Fruit fly (Drosophila melanogaster): ENCODE results near the gene Ctps.

Ctps gene

DNA sequence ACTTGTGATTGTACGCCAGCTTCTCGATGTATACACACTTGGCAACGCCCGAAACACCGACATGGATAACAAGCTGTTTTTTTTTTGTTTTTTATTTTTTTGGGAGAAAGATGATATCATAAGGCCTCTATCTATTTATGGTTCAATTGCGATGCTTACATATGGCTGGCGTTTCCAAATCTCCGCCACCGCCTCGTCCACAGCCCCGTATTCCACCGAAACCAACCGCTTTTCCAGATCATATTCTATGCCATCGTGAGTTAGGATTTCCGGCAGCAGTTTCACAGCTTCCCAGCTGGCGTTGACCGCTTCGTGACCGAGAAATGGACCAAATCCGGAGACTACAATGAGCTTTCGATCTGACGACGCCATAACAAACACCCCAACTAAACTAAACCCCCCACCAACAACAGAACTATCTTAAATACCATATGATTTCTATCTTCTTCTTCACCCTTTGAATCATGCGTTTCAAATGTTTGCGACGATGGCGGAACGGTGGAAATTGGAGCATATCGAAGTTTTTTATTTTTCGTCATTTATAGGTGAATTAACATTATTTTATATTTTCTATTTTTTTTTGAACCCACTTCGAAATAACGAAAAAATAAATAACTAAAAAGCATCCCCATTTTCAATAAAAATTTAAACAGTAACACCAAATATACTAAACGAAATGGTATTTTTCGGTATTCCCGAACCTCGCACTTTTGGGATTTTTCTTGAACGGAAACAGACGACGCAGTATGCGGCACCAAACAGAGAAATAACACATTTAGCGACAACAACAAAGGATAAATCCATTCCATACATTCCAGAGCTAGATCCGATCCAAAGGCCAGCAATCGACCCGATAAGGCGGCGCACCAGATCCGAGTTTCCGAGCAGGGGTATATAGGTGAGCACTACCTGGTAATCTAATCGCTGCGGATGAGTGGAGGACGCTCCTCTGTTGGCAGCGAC, 46.2 kb downstream of the Ctps start, which contains the start of the genes CG32147 and Pex3 (continued):
- TF ChIP-seq Ada2b (GFP tag; IDR thresholded peaks at IDR 0.05) (no peak), esg (GFP tag; conservative IDR thresholded peaks at IDR 0.05) (no peak), CG30431 (GFP tag; optimal IDR thresholded peaks at IDR 0.05) (no peak), CG6654 (GFP tag; optimal IDR thresholded peaks at IDR 0.05) (no peak), pnt (GFP tag; optimal IDR thresholded peaks at IDR 0.05) (no peak), CG11696 (GFP tag; IDR thresholded peaks at IDR 0.05) (no peak), CG4854 (GFP tag; optimal IDR thresholded peaks at IDR 0.05) (no peak), bsh (GFP tag; optimal IDR thresholded peaks at IDR 0.05) (no peak), Nf-YB (GFP tag; optimal IDR thresholded peaks at IDR 0.05) (peak; percentile 17), CG15514 (GFP tag; optimal IDR thresholded peaks at IDR 0.05) (peak; percentile 83), CG31224 (GFP tag; IDR thresholded peaks at IDR 0.05) (no peak), Six4 (GFP tag; optimal IDR thresholded peaks at IDR 0.05) (no peak), CG10274 (GFP tag; optimal IDR thresholded peaks at IDR 0.05) (no peak), bowl (GFP tag; IDR thresholded peaks at IDR 0.05) (no peak), CG1529 (GFP tag; optimal IDR thresholded peaks at IDR 0.05) (no peak), Doc3 (GFP tag; IDR thresholded peaks at IDR 0.05; ENCODE audit: partially characterized antibody) (no peak), CG30403 (GFP tag; optimal IDR thresholded peaks at IDR 0.05) (no peak), ac (GFP tag; optimal IDR thresholded peaks at IDR 0.05) (no peak), chn (GFP tag; optimal IDR thresholded peaks at IDR 0.05) (no peak), Oli (tag; optimal IDR thresholded peaks at IDR 0.05) (no peak), cwo (GFP tag; optimal IDR thresholded peaks at IDR 0.05) (no peak), grn (GFP tag; optimal IDR thresholded peaks at IDR 0.05) (peak; percentile 49), Antp (GFP tag; optimal IDR thresholded peaks at IDR 0.05) (no peak), Lhr (GFP tag; optimal IDR thresholded peaks at IDR 0.05) (peak; percentile 56), Med (GFP tag) (peak; percentile 80), nau (GFP tag; optimal IDR thresholded peaks at IDR 0.05) (no peak), vnd (GFP tag; IDR thresholded peaks at IDR 0.05; ENCODE audit: partially characterized antibody) (no peak), HHEX (GFP tag; optimal IDR thresholded peaks at IDR 0.05) (no peak), cg (GFP tag; optimal IDR thresholded peaks at IDR 0.05) (peak; percentile 29), da (GFP tag; optimal IDR thresholded peaks at IDR 0.05) (no peak), CG9215 (GFP tag; IDR thresholded peaks at IDR 0.05) (no peak), BtbVII (GFP tag; optimal IDR thresholded peaks at IDR 0.05) (peak; percentile 20), CG7839 (tag; optimal IDR thresholded peaks at IDR 0.05) (no peak), Bdp1 (GFP tag; optimal IDR thresholded peaks at IDR 0.05) (no peak), Elba2 (GFP tag; optimal IDR thresholded peaks at IDR 0.05) (no peak), CG1792 (GFP tag; optimal IDR thresholded peaks at IDR 0.05) (no peak), br (optimal IDR thresholded peaks at IDR 0.05) (no peak), CG7786 (GFP tag; optimal IDR thresholded peaks at IDR 0.05) (no peak), fd96Cb (tag; optimal IDR thresholded peaks at IDR 0.05) (no peak), Vsx1 (GFP tag; optimal IDR thresholded peaks at IDR 0.05) (peak; percentile 29), otp (GFP tag; IDR thresholded peaks at IDR 0.05) (no peak), seq (GFP tag; IDR thresholded peaks at IDR 0.05) (no peak), psq (GFP tag; optimal IDR thresholded peaks at IDR 0.05) (no peak), CG2889 (GFP tag; IDR thresholded peaks at IDR 0.05) (no peak), mirr (GFP tag; optimal IDR thresholded peaks at IDR 0.05) (peak; percentile 9), B-H1 (GFP tag; IDR thresholded peaks at IDR 0.05) (no peak), kni (GFP tag; optimal IDR thresholded peaks at IDR 0.05) (peak; percentile 25), B-H2 (GFP tag; optimal IDR thresholded peaks at IDR 0.05) (no peak), Kr (GFP tag; optimal IDR thresholded peaks at IDR 0.05) (no peak), pho (GFP tag; optimal IDR thresholded peaks at IDR 0.05) (no peak)

All from whole organism, embryonic.